Worm (Caenorhabditis elegans): Measurements from ENCODE around the gene pitr-4.

DNA sequence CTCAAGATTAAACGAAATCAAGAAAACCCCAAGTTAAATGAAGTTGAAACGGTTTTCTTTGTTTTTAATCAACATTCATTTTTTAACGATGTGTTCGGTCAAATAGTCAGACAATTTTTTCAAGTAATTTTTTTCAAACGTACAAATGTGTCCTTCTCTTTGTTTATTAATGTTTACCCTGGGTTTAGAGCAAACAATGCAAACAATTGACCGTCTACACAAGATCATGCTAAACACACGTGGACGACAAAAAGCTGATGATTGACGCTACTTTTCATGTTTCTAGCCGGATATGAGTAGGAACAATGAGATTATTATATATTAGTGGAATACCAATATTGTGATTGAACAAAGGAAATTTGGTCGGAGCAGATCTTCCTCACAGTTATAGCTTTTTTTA, 40.0 kb downstream of the pitr-4 start:
- TF ChIP-seq mep-1 (tag; optimal IDR thresholded peaks at IDR 0.05), result no peak
- TF ChIP-seq elt-2 (tag; optimal IDR thresholded peaks at IDR 0.05), result no peak
- no peak for TF ChIP-seq unc-130 (tag; optimal IDR thresholded peaks at IDR 0.05)
- TF ChIP-seq dpl-1 (GFP tag; optimal IDR thresholded peaks at IDR 0.05), result no peak
- TF ChIP-seq nhr-12 (tag; optimal IDR thresholded peaks at IDR 0.05), result no peak
- no peak for TF ChIP-seq grh-1 (GFP tag; IDR thresholded peaks at IDR 0.05)
- no peak for TF ChIP-seq nhr-237 (tag; optimal IDR thresholded peaks at IDR 0.05)
- TF ChIP-seq nhr-11 (tag; optimal IDR thresholded peaks at IDR 0.05), result no peak
- TF ChIP-seq elt-3 (tag; optimal IDR thresholded peaks at IDR 0.05), result no peak
- no peak for TF ChIP-seq snpc-4 (tag; optimal IDR thresholded peaks at IDR 0.05)

Measured in whole organism, L1 larva.